Worm (Caenorhabditis elegans): ENCODE data around the gene T28A11.2.

T28A11.2 gene

DNA sequence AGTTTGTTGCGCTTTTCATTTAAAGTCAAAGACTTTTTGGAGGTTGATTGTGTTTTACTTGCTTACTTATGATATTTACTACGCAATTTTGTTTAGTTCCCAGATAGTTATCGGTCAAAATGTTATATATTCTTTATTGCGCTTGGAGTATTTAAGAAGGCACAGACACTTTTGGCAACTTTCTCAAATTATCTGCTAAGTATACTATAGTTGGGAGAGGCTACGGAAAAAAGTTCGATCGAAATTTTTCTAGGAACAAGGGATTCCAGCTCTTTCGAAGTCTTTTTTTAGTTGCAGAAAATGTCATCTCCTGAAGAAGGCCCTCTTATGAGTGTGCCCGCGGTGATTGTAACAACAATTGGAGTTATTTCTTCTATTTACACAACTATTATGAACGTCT is 20.1 kb upstream of the T28A11.2 start, which contains the start of gene srbc-5:
TSS of gene srbc-5 (plus strand) at position 301 of the 400 bp plus-strand sequence.
- TF ChIP-seq ceh-2 (tag; optimal IDR thresholded peaks at IDR 0.05) (no peak), ceh-14 (tag; optimal IDR thresholded peaks at IDR 0.05) (no peak), dmd-4 (tag; optimal IDR thresholded peaks at IDR 0.05; ENCODE audit: borderline replicate concordance) (no peak), ceh-6 (GFP tag; optimal IDR thresholded peaks at IDR 0.05) (no peak), rnt-1 (tag; optimal IDR thresholded peaks at IDR 0.05) (no peak), syd-9 (tag; optimal IDR thresholded peaks at IDR 0.05) (no peak), eyg-1 (tag; optimal IDR thresholded peaks at IDR 0.05) (no peak), madf-2 (tag; optimal IDR thresholded peaks at IDR 0.05) (no peak), hlh-8 (tag; optimal IDR thresholded peaks at IDR 0.05) (no peak), ahr-1 (tag; optimal IDR thresholded peaks at IDR 0.05) (no peak), tbx-7 (tag; optimal IDR thresholded peaks at IDR 0.05) (no peak), gmeb-2 (tag; optimal IDR thresholded peaks at IDR 0.05) (no peak), ceh-24 (tag; optimal IDR thresholded peaks at IDR 0.05) (no peak), pros-1 (tag; optimal IDR thresholded peaks at IDR 0.05) (no peak), ceh-19 (GFP tag; optimal IDR thresholded peaks at IDR 0.05) (no peak), Y22D7AL.16 (tag; optimal IDR thresholded peaks at IDR 0.05) (no peak), K02D7.2 (tag; optimal IDR thresholded peaks at IDR 0.05) (no peak), nhr-11 (tag; optimal IDR thresholded peaks at IDR 0.05) (no peak), ref-2 (tag; optimal IDR thresholded peaks at IDR 0.05) (no peak), lim-6 (tag; optimal IDR thresholded peaks at IDR 0.05) (no peak)

DNA sequence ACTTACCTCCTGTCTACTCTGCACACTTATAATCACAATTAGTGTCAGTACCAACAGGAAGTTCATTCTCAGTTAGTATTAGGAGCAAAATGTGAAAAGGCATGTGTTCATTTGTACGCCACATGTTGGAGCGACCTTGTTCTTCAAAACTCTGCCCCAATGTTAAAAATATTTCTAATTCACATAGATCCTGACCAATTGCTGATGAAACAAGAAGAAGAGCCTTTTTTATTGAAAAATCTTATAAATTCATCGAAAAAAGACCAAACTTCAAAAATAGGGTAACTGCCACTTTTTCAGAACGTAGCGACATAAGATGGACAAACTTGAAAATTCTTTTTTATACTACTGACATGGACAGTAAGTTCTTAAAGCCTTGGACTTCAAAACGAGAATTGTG is 14.0 kb upstream of the T28A11.2 start, which contains the start of gene T28A11.17:
TSS of gene T28A11.17 (minus strand) at position 101 of the 400 bp plus-strand sequence.
- no peak for TF ChIP-seq fkh-6 (tag; optimal IDR thresholded peaks at IDR 0.05)
- no peak for TF ChIP-seq unc-55 (GFP tag; optimal IDR thresholded peaks at IDR 0.05)
- no peak for TF ChIP-seq ztf-16 (tag; optimal IDR thresholded peaks at IDR 0.05)
- no peak for TF ChIP-seq mec-3 (tag; optimal IDR thresholded peaks at IDR 0.05; ENCODE audit: borderline replicate concordance)

DNA sequence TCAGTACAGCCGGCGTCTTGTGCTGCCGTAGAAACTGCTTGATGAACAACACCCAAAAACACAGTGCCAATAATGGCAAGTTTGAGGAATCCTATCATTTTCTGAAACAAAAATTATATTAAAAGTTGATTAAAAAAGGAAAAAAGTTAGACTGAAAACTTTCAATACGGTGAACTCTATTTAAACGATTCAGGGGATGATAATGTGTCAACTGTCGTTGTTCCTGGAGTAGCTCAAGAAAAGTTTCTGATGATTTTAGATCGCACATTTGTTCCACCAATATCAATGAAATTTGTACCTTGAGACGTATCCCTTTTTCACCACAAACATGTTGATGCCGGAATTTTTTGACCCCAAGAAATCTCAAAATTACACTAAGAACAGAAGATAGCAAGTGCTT is 12.2 kb upstream of the T28A11.2 start, which contains the start of gene T28A11.18:
TSS of gene T28A11.18 (minus strand) at position 101 of the 400 bp plus-strand sequence.
- TF ChIP-seq eyg-1 (tag; optimal IDR thresholded peaks at IDR 0.05) (no peak), elt-2 (tag; optimal IDR thresholded peaks at IDR 0.05) (no peak), tbx-2 (tag; optimal IDR thresholded peaks at IDR 0.05) (no peak), syd-9 (tag; optimal IDR thresholded peaks at IDR 0.05) (no peak), lim-6 (tag; optimal IDR thresholded peaks at IDR 0.05) (no peak), pros-1 (tag; optimal IDR thresholded peaks at IDR 0.05) (no peak), T23F11.4 (GFP tag; optimal IDR thresholded peaks at IDR 0.05) (no peak), gmeb-2 (tag; optimal IDR thresholded peaks at IDR 0.05) (no peak), ceh-14 (tag; optimal IDR thresholded peaks at IDR 0.05) (no peak), sox-4 (tag; optimal IDR thresholded peaks at IDR 0.05) (no peak), npax-4 (tag; optimal IDR thresholded peaks at IDR 0.05) (no peak), unc-55 (GFP tag; optimal IDR thresholded peaks at IDR 0.05) (no peak)

DNA sequence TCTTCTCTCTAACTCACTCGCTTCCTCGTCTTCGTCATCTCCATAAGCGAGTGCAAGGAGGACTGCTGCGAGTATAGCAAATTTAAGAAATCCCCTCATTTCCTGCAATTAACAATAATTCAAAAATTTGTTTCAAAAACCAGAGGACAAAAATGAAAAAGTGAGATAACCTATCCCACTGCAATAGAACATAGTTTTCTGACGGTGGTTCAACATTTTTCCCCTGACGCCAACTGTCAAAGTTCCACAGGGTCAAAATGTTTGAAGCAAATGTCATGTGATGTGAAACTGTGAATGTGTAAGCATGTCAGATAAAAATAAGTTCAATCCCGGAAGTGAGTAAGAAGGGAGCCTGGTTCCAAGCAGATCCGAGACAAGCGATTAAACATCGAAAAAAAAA is 10.8 kb upstream of the T28A11.2 start, which contains the start of gene T28A11.19:
TSS of gene T28A11.19 (minus strand) at position 108 of the 400 bp plus-strand sequence.
- TF ChIP-seq ceh-6 (GFP tag; optimal IDR thresholded peaks at IDR 0.05) (no peak), F13H6.1 (tag; optimal IDR thresholded peaks at IDR 0.05) (no peak), T23F11.4 (GFP tag; optimal IDR thresholded peaks at IDR 0.05) (no peak), ahr-1 (tag; optimal IDR thresholded peaks at IDR 0.05) (no peak), ceh-22 (tag; optimal IDR thresholded peaks at IDR 0.05) (no peak), ceh-45 (GFP tag; IDR thresholded peaks at IDR 0.05) (no peak), fax-1 (tag; optimal IDR thresholded peaks at IDR 0.05) (no peak), ama-1 (optimal IDR thresholded peaks at IDR 0.05) (no peak), hlh-8 (tag; optimal IDR thresholded peaks at IDR 0.05) (no peak), tbx-7 (tag; optimal IDR thresholded peaks at IDR 0.05) (no peak), pat-9 (tag; optimal IDR thresholded peaks at IDR 0.05) (no peak), unc-86 (tag; optimal IDR thresholded peaks at IDR 0.05) (no peak), hlh-15 (tag; optimal IDR thresholded peaks at IDR 0.05) (no peak)
